Worm (Caenorhabditis elegans) whole organism, late embryonic: ENCODE results near the gene nlp-78.

Source experiments
- ama-1 ChIP-seq: fragments of 150-350 bp; optimal IDR thresholded peaks from 2 replicates; lab custom pipeline; 2014
- ceh-14 ChIP-seq: sonication (generic microtip); optimal IDR thresholded peaks from 2 replicates; lab custom pipeline; 2016; ENCODE audit warnings: missing genotype, missing genetic modification characterization, missing compliant biosample characterization
- elt-2 ChIP-seq: sonication (generic microtip); optimal IDR thresholded peaks from 2 replicates; lab custom pipeline; 2016; ENCODE audit warnings: missing genetic modification reagents, missing genetic modification characterization, missing compliant biosample characterization
- nfya-1 ChIP-seq: sonication (generic microtip); optimal IDR thresholded peaks from 2 replicates; lab custom pipeline; 2017; ENCODE audit warnings: missing genetic modification characterization, mild to moderate bottlenecking, missing compliant biosample characterization, antibody characterized with exemption, moderate library complexity
- unc-55 ChIP-seq: sonication (generic microtip); optimal IDR thresholded peaks from 2 replicates; lab custom pipeline; 2017; ENCODE audit warnings: missing biosample characterization, missing genetic modification reagents, missing genetic modification characterization

DNA sequence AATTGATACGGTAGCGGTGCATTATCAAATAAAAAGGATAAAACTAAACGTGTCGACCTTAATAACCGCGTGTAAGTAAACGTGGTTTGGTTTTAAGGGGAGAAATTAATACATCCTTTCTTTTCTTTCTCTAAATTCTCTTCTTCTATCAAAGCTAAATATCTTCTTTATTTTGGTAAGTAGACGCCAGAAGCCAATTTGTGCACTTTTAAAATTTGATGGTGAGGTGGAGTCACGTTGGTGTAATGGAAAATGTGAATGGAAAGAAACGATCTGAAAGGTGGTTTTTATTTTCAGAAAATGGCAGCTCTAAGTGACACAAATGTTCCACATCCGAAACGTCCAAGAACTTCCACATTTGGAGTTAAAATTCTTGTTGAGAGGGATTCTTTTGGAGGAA lies 35.2 kb upstream of the nlp-78 start, which contains the start of gene T24H10.5:
- TF ChIP-seq ceh-14 (tag; lab: Kevin White, UChicago) (no peak), nfya-1 (tag; lab: Kevin White, UChicago) (no peak), ama-1 (lab: Kevin White, UChicago) (no peak), unc-55 (GFP tag; lab: Kevin White, UChicago) (no peak), elt-2 (tag; lab: Kevin White, UChicago) (no peak)
